Worm (Caenorhabditis elegans): ENCODE measurements around the gene T01H10.11.

Gene T01H10.11

ce11 chrX:12169390-12169789 is 46.1 kb downstream of the T01H10.11 start:
- TF ChIP-seq blmp-1 (tag; optimal IDR thresholded peaks at IDR 0.05), result no peak
- TF ChIP-seq lin-32 (GFP tag; optimal IDR thresholded peaks at IDR 0.05), result no peak
- no peak for TF ChIP-seq unc-120 (tag; optimal IDR thresholded peaks at IDR 0.05; ENCODE audit: poor library complexity, severe bottlenecking)
- peak; percentile 50 for TF ChIP-seq ceh-83 (GFP tag; optimal IDR thresholded peaks at IDR 0.05)

DNA sequence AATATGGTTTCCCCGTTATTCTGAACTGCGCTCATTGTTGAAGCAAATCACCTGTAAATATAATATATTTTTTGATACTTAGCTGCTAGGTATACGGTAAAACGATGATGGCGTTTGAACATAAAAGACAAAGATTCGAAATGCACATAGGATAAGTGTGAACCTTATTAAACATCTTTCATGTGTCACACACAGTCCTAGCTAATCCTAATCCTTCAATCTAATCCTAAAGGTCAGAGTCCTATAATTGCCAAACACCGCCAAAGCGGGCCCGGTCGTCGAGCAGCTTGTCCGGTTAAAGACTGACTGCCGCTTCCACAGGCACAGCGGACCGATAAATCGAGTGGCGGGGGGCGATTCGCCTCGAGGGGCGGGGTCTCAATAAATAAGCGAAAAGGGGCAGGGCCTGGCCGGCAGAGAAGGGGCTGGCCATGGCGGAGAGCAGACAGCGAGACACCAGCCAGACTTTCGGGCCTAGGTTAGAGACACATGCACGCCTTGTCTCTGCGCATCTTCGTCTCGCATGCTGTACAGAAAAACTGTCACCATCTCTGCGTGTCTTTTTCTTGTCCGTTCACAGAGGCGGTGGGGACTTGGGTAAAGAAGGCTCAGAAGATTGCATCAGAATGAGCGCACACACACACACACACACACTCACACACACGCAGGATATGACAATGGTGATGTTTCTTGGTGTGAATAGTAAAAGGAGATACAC is 48.5 kb downstream of the T01H10.11 start, which contains the start of gene F57G12.1:
Gene F57G12.1, minus strand, starts transcription at position 51 of the 718 bp plus-strand sequence.
- TF ChIP-seq elt-3 (tag; optimal IDR thresholded peaks at IDR 0.05) (peak; percentile 18), flh-1 (GFP tag; optimal IDR thresholded peaks at IDR 0.05) (no peak), mls-2 (tag; optimal IDR thresholded peaks at IDR 0.05) (peak; percentile 75), lin-13 (tag; optimal IDR thresholded peaks at IDR 0.05) (peak; percentile 78), snpc-4 (tag; optimal IDR thresholded peaks at IDR 0.05) (no peak), zip-8 (tag; optimal IDR thresholded peaks at IDR 0.05) (peak; percentile 52), mab-5 (tag; optimal IDR thresholded peaks at IDR 0.05) (no peak), ceh-83 (GFP tag; optimal IDR thresholded peaks at IDR 0.05) (peak; percentile 80), bed-3 (GFP tag; optimal IDR thresholded peaks at IDR 0.05) (no peak), blmp-1 (tag; optimal IDR thresholded peaks at IDR 0.05) (no peak), cnd-1 (tag; optimal IDR thresholded peaks at IDR 0.05) (peak; percentile 42), mep-1 (tag; optimal IDR thresholded peaks at IDR 0.05) (peak; percentile 81), lin-32 (GFP tag; optimal IDR thresholded peaks at IDR 0.05) (no peak), nhr-28 (tag; optimal IDR thresholded peaks at IDR 0.05) (no peak), pha-4 (tag; optimal IDR thresholded peaks at IDR 0.05) (peak; percentile 90), M03D4.4 (tag; optimal IDR thresholded peaks at IDR 0.05) (peak; percentile 53), ceh-43 (GFP tag; optimal IDR thresholded peaks at IDR 0.05) (no peak), ceh-39 (tag; optimal IDR thresholded peaks at IDR 0.05) (peak; percentile 33), ztf-11 (tag; optimal IDR thresholded peaks at IDR 0.05) (peak; percentile 85), nhr-12 (tag; optimal IDR thresholded peaks at IDR 0.05) (no peak), nhr-76 (tag; optimal IDR thresholded peaks at IDR 0.05) (no peak), tbx-8 (GFP tag; optimal IDR thresholded peaks at IDR 0.05) (no peak), lsy-2 (tag; optimal IDR thresholded peaks at IDR 0.05) (peak; percentile 58), nhr-237 (tag; optimal IDR thresholded peaks at IDR 0.05) (peak; percentile 66), unc-62 (GFP tag; optimal IDR thresholded peaks at IDR 0.05) (peak; percentile 69), unc-120 (tag; optimal IDR thresholded peaks at IDR 0.05; ENCODE audit: poor library complexity, severe bottlenecking) (peak; percentile 94), ces-1 (GFP tag; optimal IDR thresholded peaks at IDR 0.05) (peak; percentile 54), hlh-1 (tag; optimal IDR thresholded peaks at IDR 0.05) (peak; percentile 75), sptf-1 (tag; optimal IDR thresholded peaks at IDR 0.05) (peak; percentile 66), sem-2 (GFP tag; optimal IDR thresholded peaks at IDR 0.05) (no peak), elt-1 (tag; optimal IDR thresholded peaks at IDR 0.05; ENCODE audit: borderline replicate concordance, insufficient read depth) (peak; percentile 32), drap-1 (GFP tag; optimal IDR thresholded peaks at IDR 0.05) (peak; percentile 55), ham-2 (GFP tag; optimal IDR thresholded peaks at IDR 0.05) (peak; percentile 87), unc-39 (tag; optimal IDR thresholded peaks at IDR 0.05) (no peak), nhr-2 (tag; optimal IDR thresholded peaks at IDR 0.05) (peak; percentile 76)

DNA sequence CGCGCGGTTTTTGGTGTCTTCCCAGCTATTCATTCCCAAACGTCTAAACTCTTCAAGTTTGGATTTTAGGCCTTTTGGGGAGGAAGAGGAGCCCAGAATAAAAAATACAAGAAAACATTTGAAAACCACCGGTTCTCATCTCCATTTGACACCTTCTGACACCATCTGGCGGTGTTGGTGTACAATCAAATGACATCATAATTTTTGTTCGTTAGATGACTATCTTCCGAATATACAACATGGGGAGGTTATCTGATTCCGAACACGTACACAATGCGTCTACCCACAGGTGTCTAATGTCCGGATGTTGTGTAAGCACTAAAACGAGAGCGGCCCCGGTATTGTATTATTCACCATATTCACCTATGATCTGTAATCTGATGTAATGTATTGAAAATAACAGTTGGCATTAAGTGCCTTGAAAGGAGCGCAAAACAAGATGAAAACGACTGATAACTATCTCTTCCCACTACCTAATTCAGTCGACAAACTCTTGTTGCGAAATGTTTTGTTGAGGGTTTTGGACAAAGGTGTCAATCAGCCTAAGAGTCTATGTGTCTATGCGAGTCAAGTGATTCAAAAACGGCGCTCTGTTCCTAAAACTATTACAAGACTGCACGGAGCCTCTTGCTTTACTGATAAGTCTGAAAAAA is 49.4 kb downstream of the T01H10.11 start:
- TF ChIP-seq unc-62 (GFP tag; optimal IDR thresholded peaks at IDR 0.05) (peak; percentile 18), ces-1 (GFP tag; optimal IDR thresholded peaks at IDR 0.05) (no peak), unc-120 (tag; optimal IDR thresholded peaks at IDR 0.05; ENCODE audit: poor library complexity, severe bottlenecking) (no peak), nhr-2 (tag; optimal IDR thresholded peaks at IDR 0.05) (peak; percentile 28), lin-32 (GFP tag; optimal IDR thresholded peaks at IDR 0.05) (peak; percentile 59), blmp-1 (tag; optimal IDR thresholded peaks at IDR 0.05) (no peak), snpc-4 (tag; optimal IDR thresholded peaks at IDR 0.05) (no peak), nhr-237 (tag; optimal IDR thresholded peaks at IDR 0.05) (no peak), mls-2 (tag; optimal IDR thresholded peaks at IDR 0.05) (no peak), ztf-11 (tag; optimal IDR thresholded peaks at IDR 0.05) (no peak), ham-2 (GFP tag; optimal IDR thresholded peaks at IDR 0.05) (no peak), ceh-43 (GFP tag; optimal IDR thresholded peaks at IDR 0.05) (no peak), bed-3 (GFP tag; optimal IDR thresholded peaks at IDR 0.05) (no peak), drap-1 (GFP tag; optimal IDR thresholded peaks at IDR 0.05) (no peak), sptf-1 (tag; optimal IDR thresholded peaks at IDR 0.05) (no peak), elt-1 (tag; optimal IDR thresholded peaks at IDR 0.05; ENCODE audit: borderline replicate concordance, insufficient read depth) (peak; percentile 92)

All from whole organism, mixed stage, embryonic.